Fruit fly (Drosophila melanogaster) whole organism, wandering third instar larva: Measurements from ENCODE around the gene CG17344.

Source experiments
- Abd-B ChIP-seq: fragments of >200 bp; optimal IDR thresholded peaks from 2 replicates; lab custom pipeline; 2017; ENCODE audit warnings: missing biosample characterization, missing genetic modification characterization
- Dfd ChIP-seq: fragments of >200 bp; optimal IDR thresholded peaks from 2 replicates; lab custom pipeline; 2017; ENCODE audit warnings: missing biosample characterization, missing genetic modification characterization
- Dif ChIP-seq: fragments of 200-275, 200-300 bp; sonication (Bioruptor generic); optimal IDR thresholded peaks from 2 replicates; lab custom pipeline; 2018; ENCODE audit warnings: missing biosample characterization, missing genetic modification characterization; ENCODE audit not compliant: partially characterized antibody
- GATAd ChIP-seq: sonication (Bioruptor generic); optimal IDR thresholded peaks from 2 replicates; lab custom pipeline; 2016; ENCODE audit warnings: missing biosample characterization, missing genetic modification characterization
- HLH106 ChIP-seq: fragments of 200-800 bp; optimal IDR thresholded peaks from 3 replicates; lab custom pipeline; 2019; ENCODE audit warnings: missing biosample characterization, mild to moderate bottlenecking, missing genetic modification characterization, moderate library complexity
- Hnf4 ChIP-seq: fragments of 200-800 bp; sonication (Bioruptor generic); optimal IDR thresholded peaks from 2 replicates; lab custom pipeline; 2016; ENCODE audit warnings: missing biosample characterization, mild to moderate bottlenecking, missing genetic modification characterization
- Hr78 ChIP-seq: fragments of >200 bp; optimal IDR thresholded peaks from 2 replicates; lab custom pipeline; 2017; ENCODE audit warnings: missing biosample characterization, missing genetic modification characterization
- Hr83 ChIP-seq: fragments of 200-300 bp; sonication (Bioruptor generic); optimal IDR thresholded peaks from 2 replicates; lab custom pipeline; 2016; ENCODE audit warnings: missing biosample characterization, mild to moderate bottlenecking, missing genetic modification characterization, moderate library complexity; ENCODE audit not compliant: poor library complexity, severe bottlenecking
- Jra ChIP-seq: sonication (Bioruptor generic); optimal IDR thresholded peaks from 2 replicates; lab custom pipeline; 2016; ENCODE audit warnings: missing biosample characterization, missing genetic modification characterization
- Mio ChIP-seq: sonication (Bioruptor generic); optimal IDR thresholded peaks from 2 replicates; lab custom pipeline; 2016; ENCODE audit warnings: missing biosample characterization, missing genetic modification characterization
- Myc ChIP-seq: fragments of >200 bp; optimal IDR thresholded peaks from 2 replicates; lab custom pipeline; 2017
- N ChIP-seq: fragments of >200 bp; optimal IDR thresholded peaks from 2 replicates; lab custom pipeline; 2018; ENCODE audit warnings: missing biosample characterization, missing external identifiers, missing genetic modification characterization
- OdsH ChIP-seq: fragments of 200-800 bp; sonication (Bioruptor generic); optimal IDR thresholded peaks from 2 replicates; lab custom pipeline; 2016; ENCODE audit warnings: missing biosample characterization, mild to moderate bottlenecking, missing genetic modification characterization
- Rel ChIP-seq, 2 experiments: fragments of 200-800 bp; sonication (Bioruptor generic) in 1 of 2; optimal IDR thresholded peaks; 2 replicates in 1 of 2; 3 replicates in 1 of 2; lab custom pipeline; 2016 to 2019; ENCODE audit warnings: mild to moderate bottlenecking in 2 of 2, missing biosample characterization in 2 of 2, missing genetic modification characterization in 2 of 2, moderate library complexity in 1 of 2
- Sp1 ChIP-seq: fragments of 200-800 bp; sonication (Bioruptor generic); optimal IDR thresholded peaks from 3 replicates; lab custom pipeline; 2019; ENCODE audit warnings: missing biosample characterization, mild to moderate bottlenecking, missing genetic modification characterization, moderate library complexity
- Vsx2 ChIP-seq: fragments of 200-300, 225-300 bp; sonication (Bioruptor generic); optimal IDR thresholded peaks from 2 replicates; lab custom pipeline; 2018; ENCODE audit warnings: missing biosample characterization, missing genetic modification characterization; ENCODE audit not compliant: partially characterized antibody
- br ChIP-seq: fragments of 200-800 bp; sonication (Bioruptor generic); optimal IDR thresholded peaks from 2 replicates; lab custom pipeline; 2016; ENCODE audit warnings: missing biosample characterization, missing genetic modification characterization
- brk ChIP-seq: fragments of 200-800 bp; sonication (Bioruptor generic); optimal IDR thresholded peaks from 2 replicates; lab custom pipeline; 2016; ENCODE audit warnings: missing biosample characterization, mild to moderate bottlenecking, missing genetic modification characterization
- dmrt93B ChIP-seq: fragments of 200-800 bp; sonication (Bioruptor generic); optimal IDR thresholded peaks from 2 replicates; lab custom pipeline; 2018; ENCODE audit warnings: missing biosample characterization, mild to moderate bottlenecking, missing genetic modification characterization
- dsf ChIP-seq: sonication (Bioruptor generic); optimal IDR thresholded peaks from 2 replicates; lab custom pipeline; 2016; ENCODE audit warnings: missing biosample characterization, missing genetic modification characterization, borderline replicate concordance
- ey ChIP-seq: fragments of 200-800 bp; sonication (Bioruptor generic); optimal IDR thresholded peaks from 2 replicates; lab custom pipeline; 2016; ENCODE audit warnings: missing biosample characterization, missing genetic modification characterization
- foxo ChIP-seq, 2 experiments: fragments of 200-800 bp; sonication (Bioruptor generic); optimal IDR thresholded peaks; 2 replicates in 1 of 2; 3 replicates in 1 of 2; lab custom pipeline; 2016 to 2017; ENCODE audit warnings: missing biosample characterization in 2 of 2, missing genetic modification characterization in 2 of 2
- fru ChIP-seq: fragments of 200-800 bp; sonication (Bioruptor generic); optimal IDR thresholded peaks from 3 replicates; lab custom pipeline; 2016; ENCODE audit warnings: missing biosample characterization, mild to moderate bottlenecking, missing genetic modification characterization
- h ChIP-seq: fragments of 200-800 bp; sonication (Bioruptor generic); optimal IDR thresholded peaks from 3 replicates; lab custom pipeline; 2016; ENCODE audit warnings: missing biosample characterization, mild to moderate bottlenecking, missing genetic modification characterization
- lola ChIP-seq: fragments of >200 bp; optimal IDR thresholded peaks from 2 replicates; lab custom pipeline; 2017; ENCODE audit warnings: missing biosample characterization, missing genetic modification characterization
- psq ChIP-seq: fragments of 200-800 bp; sonication (Bioruptor generic); optimal IDR thresholded peaks from 3 replicates; lab custom pipeline; 2017; ENCODE audit warnings: missing biosample characterization, mild to moderate bottlenecking, missing genetic modification characterization, moderate library complexity
- rgr ChIP-seq: fragments of 200-800 bp; sonication (Bioruptor generic); optimal IDR thresholded peaks from 3 replicates; lab custom pipeline; 2016; ENCODE audit warnings: missing biosample characterization, mild to moderate bottlenecking, missing genetic modification characterization
- tai ChIP-seq: sonication (Bioruptor generic); optimal IDR thresholded peaks from 2 replicates; lab custom pipeline; 2016; ENCODE audit warnings: missing biosample characterization, missing genetic modification characterization
- usp ChIP-seq: fragments of >200 bp; optimal IDR thresholded peaks from 2 replicates; lab custom pipeline; 2017; ENCODE audit warnings: missing biosample characterization, missing genetic modification characterization
- woc ChIP-seq: sonication (Bioruptor generic); optimal IDR thresholded peaks from 2 replicates; lab custom pipeline; 2016; ENCODE audit warnings: missing biosample characterization, mild to moderate bottlenecking, missing genetic modification characterization

CG17344 gene

DNA sequence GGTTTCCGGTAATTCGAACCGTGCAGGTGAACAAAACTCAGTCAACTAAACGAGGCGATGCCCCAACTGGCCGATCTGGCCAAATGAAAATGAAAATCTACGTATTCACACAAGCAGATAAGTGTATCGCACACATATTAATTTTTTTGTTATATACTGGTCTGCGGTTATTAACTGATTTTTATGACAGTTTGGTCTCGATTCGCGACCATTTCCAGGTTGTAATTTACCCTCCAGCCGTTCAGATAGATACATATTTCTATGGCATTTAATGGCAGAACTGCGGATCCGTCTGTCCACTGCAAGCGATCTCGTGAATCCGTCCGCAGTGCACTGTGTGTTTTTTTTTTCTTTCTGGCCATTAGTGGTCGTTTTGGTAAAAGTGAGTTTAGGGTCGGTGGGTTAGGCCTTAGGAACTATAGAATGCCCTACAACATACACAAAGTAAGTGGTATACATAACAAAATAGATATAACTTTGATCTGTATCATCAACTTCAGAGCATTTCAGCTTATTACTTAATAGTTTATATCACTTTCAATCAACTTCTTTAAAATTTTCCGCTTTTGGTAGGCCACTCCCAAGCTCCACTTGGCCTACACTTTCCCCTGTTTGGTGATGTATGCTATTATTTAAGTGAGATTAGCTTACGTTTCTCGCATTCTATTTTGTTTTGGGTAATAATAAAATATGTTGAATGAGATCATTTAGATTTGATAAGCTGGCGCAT, 27.6 kb upstream of the CG17344 start, which contains the start of gene CG17572:
TSS of gene CG17572 (minus strand) at position 51 of the 730 bp plus-strand sequence.
- TF ChIP-seq Hr78 (GFP tag; lab: Kevin White, UChicago): no peak
- TF ChIP-seq dsf (GFP tag; lab: Kevin White, UChicago): no peak
- TF ChIP-seq ey (GFP tag; lab: Kevin White, UChicago): no peak
- TF ChIP-seq Hnf4 (GFP tag; lab: Kevin White, UChicago): no peak
- TF ChIP-seq GATAd (GFP tag; lab: Kevin White, UChicago): no peak
- no peak for TF ChIP-seq Hr83 (GFP tag; lab: Kevin White, UChicago)
- TF ChIP-seq br (GFP tag; lab: Kevin White, UChicago): no peak
- TF ChIP-seq usp (GFP tag; lab: Kevin White, UChicago): no peak
- TF ChIP-seq Dif (GFP tag; lab: Kevin White, UChicago): no peak
- no peak for TF ChIP-seq dmrt93B
- no peak for TF ChIP-seq brk (GFP tag; lab: Kevin White, UChicago)
- no peak for TF ChIP-seq foxo (GFP tag; optimal IDR thresholded peaks at IDR 0.05; lab: Kevin White, UChicago)
- TF ChIP-seq h: no peak
- no peak for TF ChIP-seq N (GFP tag; lab: Kevin White, UChicago)
- TF ChIP-seq tai (GFP tag; lab: Kevin White, UChicago): no peak
- no peak for TF ChIP-seq fru
- TF ChIP-seq OdsH (GFP tag; lab: Kevin White, UChicago): no peak
- TF ChIP-seq Abd-B (GFP tag; lab: Kevin White, UChicago): no peak
- TF ChIP-seq Rel (GFP tag; optimal IDR thresholded peaks at IDR 0.05; lab: Kevin White, UChicago): no peak
- no peak for TF ChIP-seq Rel (tag; optimal IDR thresholded peaks at IDR 0.05; lab: Kevin White, UChicago)
- TF ChIP-seq, all 38 proteins: peak for 0

DNA sequence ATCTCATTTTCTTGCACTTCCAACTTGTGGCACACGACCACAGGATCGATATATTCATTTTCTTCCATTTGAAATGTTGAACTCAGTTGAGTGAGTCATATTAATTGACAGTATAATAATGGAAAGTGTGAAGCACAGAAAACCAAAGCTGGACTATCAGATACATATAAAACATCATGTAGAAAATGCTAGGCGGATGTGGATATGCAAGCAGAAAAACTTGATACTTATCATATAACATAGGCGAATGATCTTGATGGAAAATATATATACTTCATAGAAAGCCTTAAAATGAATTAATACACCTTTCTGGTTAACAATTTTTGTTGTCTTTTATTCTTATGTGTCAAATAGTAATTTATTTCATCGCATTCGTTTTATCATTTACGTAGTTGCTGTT, 22.9 kb upstream of the CG17344 start, which contains the start of gene CG10700:
TSS of gene CG10700 (minus strand) at position 101 of the 400 bp plus-strand sequence.
- TF ChIP-seq fru: no peak
- TF ChIP-seq psq: no peak
- TF ChIP-seq lola (GFP tag; lab: Kevin White, UChicago): no peak
- no peak for TF ChIP-seq Sp1
- no peak for TF ChIP-seq Jra (GFP tag; lab: Kevin White, UChicago)
- no peak for TF ChIP-seq br (GFP tag; lab: Kevin White, UChicago)
- TF ChIP-seq ey (GFP tag; lab: Kevin White, UChicago): no peak
- TF ChIP-seq rgr (GFP tag; lab: Kevin White, UChicago): no peak
- no peak for TF ChIP-seq OdsH (GFP tag; lab: Kevin White, UChicago)
- TF ChIP-seq Abd-B (GFP tag; lab: Kevin White, UChicago): no peak
- TF ChIP-seq Mio (GFP tag; lab: Kevin White, UChicago): no peak
- TF ChIP-seq Hnf4 (GFP tag; lab: Kevin White, UChicago): no peak
- no peak for TF ChIP-seq woc (GFP tag; lab: Kevin White, UChicago)
- no peak for TF ChIP-seq h
- no peak for TF ChIP-seq Myc (lab: Kevin White, UChicago)
- TF ChIP-seq N (GFP tag; lab: Kevin White, UChicago): no peak

DNA sequence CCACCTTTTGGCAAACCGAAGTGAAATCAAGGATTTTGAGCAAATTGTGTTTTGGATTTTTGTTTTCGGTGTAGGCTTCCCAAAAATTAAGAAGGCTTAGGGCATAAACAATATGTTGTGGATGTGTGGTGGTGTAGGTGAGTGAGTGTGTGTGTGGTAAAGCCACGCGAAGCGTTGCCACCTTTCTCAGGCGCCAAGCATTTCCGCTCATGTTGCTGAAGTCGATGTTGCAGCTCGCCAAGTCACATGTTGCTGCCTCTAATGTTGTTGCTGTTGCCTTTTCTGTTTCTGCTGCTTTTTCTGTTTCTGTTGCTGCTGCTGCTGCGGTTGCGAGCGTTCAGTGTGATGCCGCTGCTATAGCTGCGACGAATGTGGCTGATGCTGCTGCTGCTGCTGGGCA, 22.1 kb upstream of the CG17344 start:
- TF ChIP-seq Vsx2 (GFP tag; lab: Kevin White, UChicago): no peak
- no peak for TF ChIP-seq HLH106
- no peak for TF ChIP-seq Jra (GFP tag; lab: Kevin White, UChicago)
- no peak for TF ChIP-seq woc (GFP tag; lab: Kevin White, UChicago)
- no peak for TF ChIP-seq Hr83 (GFP tag; lab: Kevin White, UChicago)
- no peak for TF ChIP-seq usp (GFP tag; lab: Kevin White, UChicago)
- TF ChIP-seq Sp1: no peak
- no peak for TF ChIP-seq dsf (GFP tag; lab: Kevin White, UChicago)
- no peak for TF ChIP-seq brk (GFP tag; lab: Kevin White, UChicago)

DNA sequence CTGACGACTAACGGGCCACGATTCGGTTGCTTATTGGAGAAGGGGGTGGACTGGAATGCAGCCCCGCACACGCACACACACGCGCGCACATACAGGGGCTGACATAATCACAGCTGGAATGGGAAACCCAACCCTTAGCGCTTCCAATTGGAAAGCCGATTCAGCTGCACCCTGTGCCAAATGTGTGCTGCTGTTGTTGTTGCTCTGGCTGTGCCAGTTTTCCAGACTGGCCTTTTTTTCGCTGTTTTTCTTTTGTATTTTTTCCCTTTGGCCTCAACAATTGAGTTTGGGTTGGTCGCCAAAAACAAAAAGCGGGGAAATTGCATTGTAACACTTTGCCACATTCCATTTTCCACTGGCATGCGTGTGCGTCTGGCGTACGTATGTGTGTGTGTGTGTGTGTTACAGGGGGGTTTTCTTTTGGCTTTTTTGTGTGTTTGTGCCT, 18.5 kb upstream of the CG17344 start:
- TF ChIP-seq Mio (GFP tag; lab: Kevin White, UChicago) (no peak), Dfd (GFP tag; lab: Kevin White, UChicago) (peak; percentile 60)
